Worm (Caenorhabditis elegans): ENCODE data around the gene nhr-21.

DNA sequence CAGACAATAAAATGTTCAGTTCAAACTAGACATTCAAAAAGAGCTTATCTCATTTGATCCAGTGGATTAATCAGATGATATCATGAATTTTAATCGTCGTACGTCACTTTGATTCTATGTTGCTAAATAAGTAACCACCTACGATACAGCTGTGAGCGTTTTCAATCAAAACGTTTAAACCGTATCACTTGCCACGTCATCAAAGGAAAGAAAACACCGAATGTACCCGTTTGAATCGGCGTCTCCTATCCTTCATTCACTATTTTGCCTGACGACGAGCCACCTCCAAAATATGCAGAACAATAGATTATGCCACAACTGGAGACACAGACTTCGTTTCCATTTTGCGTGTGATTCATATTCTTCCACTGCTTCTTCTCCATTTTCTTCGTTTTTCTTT lies 6.8 kb downstream of the nhr-21 start:
- TF ChIP-seq snpc-1.1 (tag; optimal IDR thresholded peaks at IDR 0.05; ENCODE audit: insufficient read depth) (no peak), unc-62 (GFP tag; optimal IDR thresholded peaks at IDR 0.05) (no peak), ztf-18 (tag; optimal IDR thresholded peaks at IDR 0.05) (no peak), nfya-1 (tag; optimal IDR thresholded peaks at IDR 0.05; ENCODE audit: borderline replicate concordance, insufficient read depth) (no peak), fkh-3 (tag; optimal IDR thresholded peaks at IDR 0.05) (no peak), ama-1 (optimal IDR thresholded peaks at IDR 0.05) (no peak), ama-1 (GFP tag; optimal IDR thresholded peaks at IDR 0.05) (no peak), sea-2 (GFP tag; IDR thresholded peaks at IDR 0.05) (no peak), nhr-120 (GFP tag; IDR thresholded peaks at IDR 0.05) (no peak), F22D6.2 (tag; optimal IDR thresholded peaks at IDR 0.05) (no peak)
